Fruit fly (Drosophila melanogaster): ENCODE results near the gene CG31609.

DNA sequence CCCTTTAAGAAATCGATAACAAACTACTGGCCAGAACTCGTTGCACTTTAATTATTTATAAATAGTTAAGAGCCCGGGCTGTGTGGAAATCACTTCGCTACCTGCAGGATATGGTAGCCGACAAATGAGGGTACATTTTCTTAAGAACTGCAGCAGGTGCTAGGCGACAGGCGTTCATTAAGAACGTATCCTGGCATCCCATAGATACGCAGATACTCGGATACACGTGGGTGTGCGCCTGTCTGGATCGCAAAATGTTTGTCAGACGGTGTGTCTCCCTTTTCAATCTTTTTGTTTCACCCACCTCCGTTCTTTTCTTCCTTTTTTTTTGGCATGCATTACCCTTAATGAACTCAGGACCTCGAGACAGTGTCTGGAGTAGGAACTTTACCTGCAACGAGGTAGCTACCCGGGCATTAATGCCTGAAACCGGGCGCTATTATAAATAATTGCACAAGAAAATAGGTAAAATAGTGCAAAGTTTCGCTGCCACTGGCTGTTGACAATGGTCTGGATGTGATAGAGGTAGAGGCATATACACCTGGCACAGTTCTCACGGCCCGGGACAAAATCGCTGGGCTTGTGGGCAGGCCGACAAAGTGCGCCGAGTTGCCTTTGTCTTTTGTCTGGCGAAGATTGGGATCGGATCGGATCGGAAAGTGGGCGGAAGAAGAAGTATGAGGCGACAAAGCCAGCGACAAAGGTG, 49.1 kb downstream of the CG31609 start:
- TF ChIP-seq Hr96 (GFP tag; optimal IDR thresholded peaks at IDR 0.05) (no peak), CG12768 (GFP tag; optimal IDR thresholded peaks at IDR 0.05) (no peak), Clk (GFP tag; optimal IDR thresholded peaks at IDR 0.05) (no peak), CG1620 (GFP tag; optimal IDR thresholded peaks at IDR 0.05) (no peak), cic (GFP tag; optimal IDR thresholded peaks at IDR 0.05) (no peak), CG11617 (GFP tag; optimal IDR thresholded peaks at IDR 0.05) (no peak), ovo (GFP tag; optimal IDR thresholded peaks at IDR 0.05) (no peak), Mnt (GFP tag; optimal IDR thresholded peaks at IDR 0.05) (no peak)

Measured in whole organism, adult.